Fruit fly (Drosophila melanogaster) whole organism, wandering third instar larva: Measurements from ENCODE around the gene CG6325.

Experiments used
- Abd-B ChIP-seq: fragments of >200 bp; optimal IDR thresholded peaks from 2 replicates; lab custom pipeline; 2017; ENCODE audit warnings: missing biosample characterization, missing genetic modification characterization
- Hr78 ChIP-seq: fragments of >200 bp; optimal IDR thresholded peaks from 2 replicates; lab custom pipeline; 2017; ENCODE audit warnings: missing biosample characterization, missing genetic modification characterization
- Mio ChIP-seq: sonication (Bioruptor generic); optimal IDR thresholded peaks from 2 replicates; lab custom pipeline; 2016; ENCODE audit warnings: missing biosample characterization, missing genetic modification characterization
- Myc ChIP-seq: fragments of >200 bp; optimal IDR thresholded peaks from 2 replicates; lab custom pipeline; 2017
- Sp1 ChIP-seq: fragments of 200-800 bp; sonication (Bioruptor generic); optimal IDR thresholded peaks from 3 replicates; lab custom pipeline; 2019; ENCODE audit warnings: missing biosample characterization, mild to moderate bottlenecking, missing genetic modification characterization, moderate library complexity
- brk ChIP-seq: fragments of 200-800 bp; sonication (Bioruptor generic); optimal IDR thresholded peaks from 2 replicates; lab custom pipeline; 2016; ENCODE audit warnings: missing biosample characterization, mild to moderate bottlenecking, missing genetic modification characterization
- fru ChIP-seq: fragments of 200-800 bp; sonication (Bioruptor generic); optimal IDR thresholded peaks from 3 replicates; lab custom pipeline; 2016; ENCODE audit warnings: missing biosample characterization, mild to moderate bottlenecking, missing genetic modification characterization
- psq ChIP-seq: fragments of 200-800 bp; sonication (Bioruptor generic); optimal IDR thresholded peaks from 3 replicates; lab custom pipeline; 2017; ENCODE audit warnings: missing biosample characterization, mild to moderate bottlenecking, missing genetic modification characterization, moderate library complexity

DNA sequence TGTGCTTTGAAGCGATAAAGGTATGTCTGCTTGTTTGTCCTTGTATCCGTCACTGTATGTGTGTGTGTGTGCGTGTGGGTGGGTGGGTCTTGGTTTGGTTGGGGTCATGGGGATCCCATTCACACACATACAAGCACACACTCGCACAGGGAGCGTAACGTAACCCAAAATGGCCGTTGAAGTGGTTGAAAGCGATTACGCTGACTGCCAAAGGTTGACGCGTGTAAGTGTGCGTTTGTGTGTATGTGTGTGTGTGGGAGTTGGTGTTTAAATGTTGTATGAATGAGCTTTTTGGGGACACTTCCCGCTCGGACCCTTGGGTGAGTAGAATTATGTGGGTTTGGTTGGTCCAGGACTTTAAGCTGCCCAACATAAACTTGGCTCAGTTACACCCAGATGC, 14.1 kb upstream of the CG6325 start:
- TF ChIP-seq Hr78 (GFP tag; lab: Kevin White, UChicago) (no peak), Myc (lab: Kevin White, UChicago) (no peak), Sp1 (GFP tag; lab: Kevin White, UChicago) (no peak), psq (no peak), brk (GFP tag; lab: Kevin White, UChicago) (no peak), Abd-B (GFP tag; lab: Kevin White, UChicago) (no peak), fru (GFP tag; lab: Kevin White, UChicago) (no peak), Mio (GFP tag; lab: Kevin White, UChicago) (no peak)
